Fruit fly (Drosophila melanogaster): ENCODE measurements around the gene Atg4a.
A peak's percentile ranks its signal among the peaks of the same experiment; 100 is the strongest.

Gene Atg4a

DNA sequence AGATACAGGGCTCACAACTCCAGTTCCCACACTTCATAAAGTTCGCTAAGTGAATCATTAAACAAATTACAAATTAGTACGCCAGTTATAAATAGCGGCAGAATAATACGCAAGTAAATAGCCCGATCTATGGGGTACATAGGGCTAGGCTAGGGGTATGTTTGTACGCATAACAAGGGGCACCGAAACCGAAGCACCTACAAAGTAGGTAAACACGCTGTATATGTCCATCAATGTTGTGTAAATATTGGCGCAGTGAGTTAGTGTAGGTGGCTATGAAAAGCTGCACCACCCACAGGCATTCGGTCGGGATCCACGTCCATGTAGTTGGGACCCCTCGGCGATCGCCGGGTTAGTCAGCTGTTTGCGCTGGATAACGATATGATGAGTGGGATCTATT lies 8.5 kb upstream of the Atg4a start (continued):
- peak; percentile 97 for TF ChIP-seq YL-1 (GFP tag; optimal IDR thresholded peaks at IDR 0.05)
- TF ChIP-seq CG17361 (GFP tag; IDR thresholded peaks at IDR 0.05): peak; percentile 83; the same call in 2 of the 3 replicates
- TF ChIP-seq BEAF-32 (GFP tag; optimal IDR thresholded peaks at IDR 0.05): no peak
- TF ChIP-seq Camta (GFP tag; optimal IDR thresholded peaks at IDR 0.05): peak; percentile 96
- no peak for TF ChIP-seq tna (GFP tag; IDR thresholded peaks at IDR 0.05; ENCODE audit: partially characterized antibody)
- peak; percentile 67; the same call in 1 of the 2 replicates for TF ChIP-seq CG14667 (GFP tag; IDR thresholded peaks at IDR 0.05)
- peak; percentile 80 for TF ChIP-seq CG34376 (GFP tag; optimal IDR thresholded peaks at IDR 0.05)
- TF ChIP-seq D (optimal IDR thresholded peaks at IDR 0.05): no peak
- peak; percentile 96 for TF ChIP-seq D (GFP tag; optimal IDR thresholded peaks at IDR 0.05)
- TF ChIP-seq CG5180 (GFP tag; optimal IDR thresholded peaks at IDR 0.05): peak; percentile 88
- no peak for TF ChIP-seq CG6791 (GFP tag; IDR thresholded peaks at IDR 0.05; ENCODE audit: partially characterized antibody)
- peak; percentile 73 for TF ChIP-seq peb (GFP tag; IDR thresholded peaks at IDR 0.05)
- TF ChIP-seq CG15696 (tag; optimal IDR thresholded peaks at IDR 0.05): peak; percentile 94
- TF ChIP-seq CG32767 (GFP tag; IDR thresholded peaks at IDR 0.05): peak; percentile 79
- TF ChIP-seq Vsx1 (GFP tag; optimal IDR thresholded peaks at IDR 0.05): peak; percentile 97
- peak; percentile 86 for TF ChIP-seq dmrt99B (tag; optimal IDR thresholded peaks at IDR 0.05)
- TF ChIP-seq tin (GFP tag; optimal IDR thresholded peaks at IDR 0.05): peak; percentile 80
- TF ChIP-seq z (GFP tag; IDR thresholded peaks at IDR 0.05): peak; percentile 81
- TF ChIP-seq CG17829 (tag; optimal IDR thresholded peaks at IDR 0.05): peak; percentile 77
- peak; percentile 87 for TF ChIP-seq CG15514 (GFP tag; optimal IDR thresholded peaks at IDR 0.05)
- peak; percentile 92 for TF ChIP-seq Sox102F (GFP tag; optimal IDR thresholded peaks at IDR 0.05)
- peak; percentile 99 for TF ChIP-seq CG2875 (GFP tag; optimal IDR thresholded peaks at IDR 0.05)
- peak; percentile 76 for TF ChIP-seq D19B (GFP tag; optimal IDR thresholded peaks at IDR 0.05)
- TF ChIP-seq Lpt (GFP tag; optimal IDR thresholded peaks at IDR 0.05): no peak
- TF ChIP-seq CG14710 (tag; optimal IDR thresholded peaks at IDR 0.05): peak; percentile 91
- no peak for TF ChIP-seq pita (GFP tag; optimal IDR thresholded peaks at IDR 0.05)
- peak; percentile 92 for TF ChIP-seq CG12299 (tag; optimal IDR thresholded peaks at IDR 0.05)
- peak; percentile 89 for TF ChIP-seq CG4424 (GFP tag; optimal IDR thresholded peaks at IDR 0.05)
- peak; percentile 78 for TF ChIP-seq fd96Cb (tag; optimal IDR thresholded peaks at IDR 0.05)
- TF ChIP-seq eve (GFP tag; optimal IDR thresholded peaks at IDR 0.05): no peak
- TF ChIP-seq nmo (GFP tag; optimal IDR thresholded peaks at IDR 0.05): peak; percentile 56
- peak; percentile 69 for TF ChIP-seq CG7357 (GFP tag; IDR thresholded peaks at IDR 0.05)
- TF ChIP-seq sens-2 (GFP tag; IDR thresholded peaks at IDR 0.05): peak; percentile 87
- TF ChIP-seq ind (GFP tag; optimal IDR thresholded peaks at IDR 0.05): peak; percentile 67
- peak; percentile 83; the same call in 1 of the 3 replicates for TF ChIP-seq CG2199 (GFP tag; IDR thresholded peaks at IDR 0.05)
- TF ChIP-seq Six4 (GFP tag; optimal IDR thresholded peaks at IDR 0.05): peak; percentile 93
- peak; percentile 86 for TF ChIP-seq CG17328 (GFP tag; IDR thresholded peaks at IDR 0.05)
- TF ChIP-seq CG6765 (GFP tag; optimal IDR thresholded peaks at IDR 0.05): peak; percentile 87
- TF ChIP-seq CG14965 (GFP tag; optimal IDR thresholded peaks at IDR 0.05; ENCODE audit: borderline replicate concordance): peak; percentile 91
- TF ChIP-seq CG14441 (GFP tag; IDR thresholded peaks at IDR 0.05): peak; percentile 81
- TF ChIP-seq Sin3A (optimal IDR thresholded peaks at IDR 0.05): no peak
- peak; percentile 84 for TF ChIP-seq sima (GFP tag; optimal IDR thresholded peaks at IDR 0.05)
- TF ChIP-seq dysf (GFP tag; IDR thresholded peaks at IDR 0.05): peak; percentile 75
- TF ChIP-seq Scr (GFP tag; IDR thresholded peaks at IDR 0.05; ENCODE audit: partially characterized antibody): no peak
- TF ChIP-seq mld (GFP tag; IDR thresholded peaks at IDR 0.05; ENCODE audit: partially characterized antibody): no peak
- TF ChIP-seq Doc2 (GFP tag; IDR thresholded peaks at IDR 0.05): no peak
- peak; percentile 90 for TF ChIP-seq CG7271 (tag; optimal IDR thresholded peaks at IDR 0.05)
- peak; percentile 85 for TF ChIP-seq slp2 (GFP tag; optimal IDR thresholded peaks at IDR 0.05)
- TF ChIP-seq Taf1 (GFP tag; IDR thresholded peaks at IDR 0.05): peak; percentile 80
- peak; percentile 53; the same call in 1 of the 2 replicates for TF ChIP-seq CG4730 (GFP tag; IDR thresholded peaks at IDR 0.05)
- TF ChIP-seq ems (GFP tag; optimal IDR thresholded peaks at IDR 0.05): peak; percentile 89

Measured in whole organism, embryonic.